Worm (Caenorhabditis elegans): Measurements from ENCODE around the gene ets-4.

DNA sequence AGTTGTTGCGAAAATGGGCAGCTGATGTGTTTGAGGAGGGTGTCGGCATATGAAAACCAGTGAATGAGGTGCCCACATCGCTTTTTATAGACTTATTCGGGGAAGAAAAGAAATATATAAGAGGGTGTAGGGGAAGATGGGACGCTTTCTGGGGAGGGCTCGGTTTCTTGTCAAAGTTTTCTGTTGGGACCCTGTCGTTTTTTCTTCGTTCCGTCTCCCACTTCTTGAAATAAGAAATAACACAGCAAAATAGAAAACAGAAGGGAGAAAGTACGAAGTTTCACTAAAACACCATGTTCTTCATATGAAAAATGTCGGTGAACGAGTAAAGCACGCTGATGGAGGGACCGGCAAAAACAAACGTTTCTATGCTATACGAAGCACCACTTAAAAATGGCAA is 50.9 kb downstream of the ets-4 start, which contains the start of gene dop-3:
- TF ChIP-seq pbrm-1 (GFP tag; IDR thresholded peaks at IDR 0.05) (no peak), F33H1.4 (GFP tag; IDR thresholded peaks at IDR 0.05) (no peak), aptf-2 (GFP tag; conservative IDR thresholded peaks at IDR 0.05) (no peak), F52B5.7 (tag; optimal IDR thresholded peaks at IDR 0.05) (no peak), nhr-27 (tag; optimal IDR thresholded peaks at IDR 0.05) (no peak), nfya-1 (tag; optimal IDR thresholded peaks at IDR 0.05; ENCODE audit: borderline replicate concordance, insufficient read depth) (no peak), hmg-20 (GFP tag; IDR thresholded peaks at IDR 0.05) (no peak), ztf-26 (tag; optimal IDR thresholded peaks at IDR 0.05) (no peak)
